Worm (Caenorhabditis elegans) whole organism, young adult: Measurements from ENCODE around the gene gpd-2.

ENCODE experiments used
- B0261.1 ChIP-seq: sonication (generic microtip); optimal IDR thresholded peaks from 2 replicates; lab custom pipeline; 2016; ENCODE audit warnings: mild to moderate bottlenecking, missing genetic modification characterization, moderate library complexity, missing compliant biosample characterization
- C17E4.6 ChIP-seq: fragments of 200-800 bp; sonication (Bioruptor generic); IDR thresholded peaks from 2 replicates; pipeline ENCODE4 v1.3.6; 2022; ENCODE audit warnings: missing genetic modification reagents, missing genetic modification characterization, missing compliant biosample characterization
- K11D2.4 ChIP-seq: fragments of 200-800 bp; sonication (Bioruptor generic); IDR thresholded peaks from 2 replicates; pipeline ENCODE4 v1.3.6; 2022; ENCODE audit warnings: missing genetic modification reagents, missing genetic modification characterization, missing compliant biosample characterization
- K12H6.12 ChIP-seq: fragments of 200-800 bp; sonication (Bioruptor generic); optimal IDR thresholded peaks from 2 replicates; lab custom pipeline; 2018; ENCODE audit warnings: mild to moderate bottlenecking, missing genetic modification characterization, missing compliant biosample characterization
- Y53G8AR.9 ChIP-seq: fragments of 200-800 bp; sonication (Bioruptor generic); conservative IDR thresholded peaks from 2 replicates; pipeline ENCODE4 v1.3.6; 2022; ENCODE audit warnings: missing genetic modification reagents, missing genetic modification characterization, missing compliant biosample characterization
- ZK185.1 ChIP-seq: sonication (generic microtip); optimal IDR thresholded peaks from 2 replicates; lab custom pipeline; 2016; ENCODE audit warnings: mild to moderate bottlenecking, missing genetic modification characterization, missing compliant biosample characterization; ENCODE audit not compliant: poor library complexity, severe bottlenecking
- akir-1 ChIP-seq: fragments of 200-800 bp; sonication (Bioruptor generic); optimal IDR thresholded peaks from 2 replicates; lab custom pipeline; 2018; ENCODE audit warnings: mild to moderate bottlenecking, missing genetic modification characterization, moderate library complexity, missing compliant biosample characterization
- attf-5 ChIP-seq: fragments of 200-800 bp; sonication (Bioruptor generic); optimal IDR thresholded peaks from 2 replicates; lab custom pipeline; 2018; ENCODE audit warnings: mild to moderate bottlenecking, missing genetic modification characterization, missing compliant biosample characterization
- ccch-3 ChIP-seq: fragments of 200-800 bp; sonication (Bioruptor generic); optimal IDR thresholded peaks from 2 replicates; lab custom pipeline; 2018; ENCODE audit warnings: mild to moderate bottlenecking, missing genetic modification characterization, missing compliant biosample characterization
- cebp-1 ChIP-seq, 2 experiments: fragments of 200-800 bp in 1 of 2; sonication (Bioruptor generic) in 1 of 2; sonication (generic microtip) in 1 of 2; IDR thresholded peaks in 1 of 2; optimal IDR thresholded peaks in 1 of 2; 2 replicates each; pipeline versions ENCODE4 v1.3.6 to Lab custom; 2017 to 2022; ENCODE audit warnings: missing compliant biosample characterization in 2 of 2, missing genetic modification characterization in 2 of 2, mild to moderate bottlenecking in 1 of 2, missing genetic modification reagents in 1 of 2, moderate library complexity in 1 of 2
- chd-7 ChIP-seq: sonication (generic microtip); optimal IDR thresholded peaks from 2 replicates; lab custom pipeline; 2016; ENCODE audit warnings: mild to moderate bottlenecking, missing genetic modification characterization, moderate library complexity, missing compliant biosample characterization
- die-1 ChIP-seq: sonication (generic microtip); optimal IDR thresholded peaks from 2 replicates; lab custom pipeline; 2016; ENCODE audit warnings: missing genotype, mild to moderate bottlenecking, missing genetic modification characterization, missing compliant biosample characterization
- dox-1 ChIP-seq: fragments of 200-800 bp; sonication (Bioruptor generic); IDR thresholded peaks from 2 replicates; pipeline ENCODE4 v1.3.6; 2022; ENCODE audit warnings: missing genetic modification reagents, missing genetic modification characterization, missing compliant biosample characterization
- efl-1 ChIP-seq: fragments of 150-350 bp; optimal IDR thresholded peaks from 2 replicates; lab custom pipeline; 2014; ENCODE audit warnings: missing biosample characterization, missing genetic modification reagents, missing genetic modification characterization
- egrh-3 ChIP-seq: fragments of 200-800 bp; sonication (Bioruptor generic); IDR thresholded peaks from 2 replicates; pipeline ENCODE4 v1.3.6; 2022; ENCODE audit warnings: missing genetic modification reagents, missing genetic modification characterization, missing compliant biosample characterization
- ekl-4 ChIP-seq: fragments of 200-800 bp; sonication (Bioruptor generic); IDR thresholded peaks from 2 replicates; pipeline ENCODE4 v1.3.6; 2022; ENCODE audit warnings: missing genetic modification reagents, missing genetic modification characterization, missing compliant biosample characterization
- hmg-1.2 ChIP-seq: fragments of 200-800 bp; sonication (Bioruptor generic); IDR thresholded peaks from 2 replicates; pipeline ENCODE4 v1.3.6; 2022; ENCODE audit warnings: missing genetic modification reagents, missing genetic modification characterization, missing compliant biosample characterization
- let-607 ChIP-seq, 2 experiments: fragments of 200-800 bp in 1 of 2; sonication (Bioruptor generic) in 1 of 2; sonication (generic microtip) in 1 of 2; optimal IDR thresholded peaks; 2 replicates each; lab custom pipeline; 2016 to 2018; ENCODE audit warnings: mild to moderate bottlenecking in 2 of 2, missing compliant biosample characterization in 2 of 2, missing genetic modification characterization in 2 of 2, moderate library complexity in 2 of 2, missing genotype in 1 of 2
- lin-40 ChIP-seq: sonication (generic microtip); optimal IDR thresholded peaks from 2 replicates; lab custom pipeline; 2016; ENCODE audit warnings: missing genetic modification characterization, mild to moderate bottlenecking, missing compliant biosample characterization, missing genotype, missing genetic modification reagents
- mcd-1 ChIP-seq: fragments of 200-800 bp; sonication (Bioruptor generic); IDR thresholded peaks from 2 replicates; pipeline ENCODE4 v1.3.6; 2022; ENCODE audit warnings: missing genetic modification reagents, missing genetic modification characterization, missing compliant biosample characterization
- nfya-1 ChIP-seq: sonication (generic microtip); optimal IDR thresholded peaks from 2 replicates; lab custom pipeline; 2017; ENCODE audit warnings: antibody characterized with exemption, missing compliant biosample characterization, missing genetic modification characterization, borderline replicate concordance; ENCODE audit not compliant: insufficient read depth
- nhr-27 ChIP-seq: fragments of 200-800 bp; sonication (Bioruptor generic); optimal IDR thresholded peaks from 2 replicates; lab custom pipeline; 2018; ENCODE audit warnings: mild to moderate bottlenecking, missing genetic modification characterization, moderate library complexity, missing compliant biosample characterization
- nhr-80 ChIP-seq: sonication (generic microtip); optimal IDR thresholded peaks from 2 replicates; lab custom pipeline; 2016; ENCODE audit warnings: missing genetic modification characterization, missing compliant biosample characterization
- nhr-90 ChIP-seq: sonication (generic microtip); optimal IDR thresholded peaks from 2 replicates; lab custom pipeline; 2016; ENCODE audit warnings: missing genotype, mild to moderate bottlenecking, missing genetic modification characterization, missing compliant biosample characterization
- rcor-1 ChIP-seq: fragments of 200-800 bp; sonication (Bioruptor generic); IDR thresholded peaks from 2 replicates; pipeline ENCODE4 v1.3.6; 2022; ENCODE audit warnings: missing genetic modification reagents, missing genetic modification characterization, missing compliant biosample characterization
- snpc-1.1 ChIP-seq: sonication (generic microtip); optimal IDR thresholded peaks from 2 replicates; lab custom pipeline; 2017; ENCODE audit warnings: missing genetic modification characterization, mild to moderate bottlenecking, missing compliant biosample characterization, antibody characterized with exemption, moderate library complexity, missing genotype, missing genetic modification reagents; ENCODE audit not compliant: insufficient read depth
- snpc-4 ChIP-seq, 5 experiments: fragments of 150-350 bp in 1 of 5; sonication (generic microtip) in 4 of 5; optimal IDR thresholded peaks; 2 replicates each; lab custom pipeline; 2014 to 2018; ENCODE audit warnings: missing genetic modification characterization in 5 of 5, missing biosample characterization in 3 of 5, antibody characterized with exemption in 2 of 5, mild to moderate bottlenecking in 2 of 5, missing compliant biosample characterization in 2 of 5, missing genotype in 2 of 5, moderate library complexity in 2 of 5, missing genetic modification reagents in 1 of 5
- somi-1 ChIP-seq: fragments of 200-800 bp; sonication (Bioruptor generic); optimal IDR thresholded peaks from 2 replicates; lab custom pipeline; 2018; ENCODE audit warnings: mild to moderate bottlenecking, missing genetic modification characterization, missing compliant biosample characterization
- zfh-2 ChIP-seq: fragments of 200-800 bp; sonication (Bioruptor generic); conservative IDR thresholded peaks from 2 replicates; pipeline ENCODE4 v1.3.6; 2022; ENCODE audit warnings: missing genetic modification reagents, missing genetic modification characterization, missing compliant biosample characterization
- ztf-18 ChIP-seq: sonication (generic microtip); optimal IDR thresholded peaks from 2 replicates; lab custom pipeline; 2016; ENCODE audit warnings: missing genotype, mild to moderate bottlenecking, missing genetic modification characterization, missing compliant biosample characterization
- ztf-28 ChIP-seq: fragments of 200-800 bp; sonication (Bioruptor generic); IDR thresholded peaks from 2 replicates; pipeline ENCODE4 v1.3.6; 2022; ENCODE audit warnings: missing genetic modification reagents, missing genetic modification characterization, missing compliant biosample characterization

gpd-2 gene

DNA sequence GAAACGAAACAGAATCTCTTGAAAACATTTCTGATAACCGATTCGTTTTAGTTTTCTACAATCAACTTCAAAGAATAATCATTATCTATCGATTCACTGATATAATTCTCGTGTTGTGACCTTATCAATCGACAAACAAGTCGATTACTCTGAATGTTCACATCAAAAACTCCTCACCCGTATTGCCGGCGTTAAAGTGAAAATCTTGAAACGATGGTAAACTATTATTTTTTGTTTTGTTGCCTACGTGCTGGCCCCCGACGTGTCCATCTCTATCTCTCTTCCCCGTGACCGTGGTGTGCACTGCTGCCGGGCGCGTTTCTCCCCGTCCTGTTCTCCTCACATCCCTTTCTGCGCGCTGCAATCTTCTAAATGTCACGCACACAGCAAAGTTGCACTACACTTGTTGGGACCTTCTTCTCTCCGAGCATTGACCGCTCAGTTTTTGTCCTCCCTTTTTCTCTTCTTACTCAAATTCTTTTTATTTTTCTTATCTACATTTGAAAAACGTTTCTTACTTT, 24.5 kb downstream of the gpd-2 start:
- peak; percentile 32 for TF ChIP-seq lin-40
- peak; percentile 45; the same call in 1 of the 2 replicates for TF ChIP-seq dox-1 (GFP tag; lab: Robert Waterston, UW)
- TF ChIP-seq let-607 (tag; optimal IDR thresholded peaks at IDR 0.05; lab: Kevin White, UChicago), result peak in 1 of 2 experiments; percentile 2
- TF ChIP-seq nhr-80, result peak; percentile 89
- peak; percentile 21 for TF ChIP-seq somi-1
- TF ChIP-seq attf-5 (GFP tag; lab: Kevin White, UChicago), result peak; percentile 52
- 0 out of 2 replicates have a peak, but pooled peaks have one; percentile 12 for TF ChIP-seq cebp-1 (GFP tag; IDR thresholded peaks at IDR 0.05; lab: Robert Waterston, UW)
- peak; percentile 52 for TF ChIP-seq cebp-1 (tag; optimal IDR thresholded peaks at IDR 0.05; lab: Kevin White, UChicago)
- TF ChIP-seq K12H6.12, result peak; percentile 11
- TF ChIP-seq snpc-4 (GFP tag; optimal IDR thresholded peaks at IDR 0.05; lab: Kevin White, UChicago), result no peak
- peak in 1 of 4 experiments; percentile 23 for TF ChIP-seq snpc-4 (tag; optimal IDR thresholded peaks at IDR 0.05; lab: Kevin White, UChicago)
- TF ChIP-seq ZK185.1, result peak; percentile 19
- 0 out of 2 replicates have a peak, but pooled peaks have one; percentile 19 for TF ChIP-seq egrh-3 (GFP tag; lab: Robert Waterston, UW)
- peak; percentile 19; the same call in 1 of the 2 replicates for TF ChIP-seq hmg-1.2
- TF ChIP-seq C17E4.6 (GFP tag; lab: Robert Waterston, UW), result no peak
- peak; percentile 32 for TF ChIP-seq die-1 (tag; lab: Kevin White, UChicago)
- 0 out of 2 replicates have a peak, but pooled peaks have one; percentile 24 for TF ChIP-seq Y53G8AR.9 (GFP tag; lab: Robert Waterston, UW)
- no peak for TF ChIP-seq chd-7 (tag; lab: Kevin White, UChicago)
- no peak for TF ChIP-seq nhr-90
- TF ChIP-seq K11D2.4, result 0 out of 2 replicates have a peak, but pooled peaks have one; percentile 20
- TF ChIP-seq snpc-1.1 (tag; lab: Kevin White, UChicago), result no peak
- no peak for TF ChIP-seq B0261.1
- TF ChIP-seq zfh-2 (GFP tag; lab: Robert Waterston, UW), result peak; percentile 87
- no peak for TF ChIP-seq ekl-4
- TF ChIP-seq ztf-18 (tag; lab: Kevin White, UChicago), result peak; percentile 34

DNA sequence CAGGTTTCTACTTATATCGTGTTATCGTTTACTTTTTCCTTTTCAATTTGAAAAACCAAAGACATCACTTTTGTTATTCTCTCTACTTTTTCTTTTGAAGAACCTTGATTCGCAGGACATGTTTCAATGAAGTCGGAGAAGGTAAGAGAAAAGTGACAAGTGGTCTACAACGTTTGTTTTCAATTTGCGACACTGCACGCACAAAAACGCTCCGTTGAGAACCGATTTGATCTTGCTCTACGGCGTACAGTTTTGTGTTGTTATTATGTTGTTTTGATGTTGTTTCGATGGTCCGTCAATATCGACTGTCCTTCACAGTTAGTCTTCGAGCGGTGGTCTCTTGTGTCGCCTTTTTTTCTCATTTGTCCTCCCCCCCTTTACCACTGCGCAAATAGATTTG, 25.1 kb downstream of the gpd-2 start, which contains the start of gene pccb-1:
Gene pccb-1 (plus strand): TSS at position 127 of the 400 bp plus-strand sequence.
- TF ChIP-seq efl-1 (GFP tag; lab: Kevin White, UChicago) (peak; percentile 31), ztf-18 (tag; lab: Kevin White, UChicago) (no peak)

DNA sequence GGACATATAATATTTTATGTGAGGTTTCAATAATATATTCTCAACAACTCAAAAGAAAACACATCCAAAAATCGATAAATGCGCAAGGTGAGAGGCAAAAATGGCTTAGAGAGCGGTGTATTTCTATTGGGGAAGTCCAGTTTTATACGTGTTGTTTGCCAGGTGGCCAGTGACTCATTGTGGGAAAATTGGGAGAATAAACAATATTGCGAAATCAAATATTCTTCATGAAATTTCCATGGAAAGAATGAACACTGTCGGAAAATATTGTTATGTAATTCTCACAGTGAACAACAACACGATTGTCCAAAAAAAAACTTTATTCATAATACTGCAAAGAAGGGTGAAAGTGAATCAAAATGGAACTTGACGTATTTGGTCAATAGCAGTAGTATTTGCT, 26.8 kb downstream of the gpd-2 start:
- TF ChIP-seq nfya-1 (tag; lab: Kevin White, UChicago) (no peak), cebp-1 (GFP tag; IDR thresholded peaks at IDR 0.05; lab: Robert Waterston, UW) (peak; percentile 69; the same call in 1 of the 2 replicates), cebp-1 (tag; optimal IDR thresholded peaks at IDR 0.05; lab: Kevin White, UChicago) (peak; percentile 91)

DNA sequence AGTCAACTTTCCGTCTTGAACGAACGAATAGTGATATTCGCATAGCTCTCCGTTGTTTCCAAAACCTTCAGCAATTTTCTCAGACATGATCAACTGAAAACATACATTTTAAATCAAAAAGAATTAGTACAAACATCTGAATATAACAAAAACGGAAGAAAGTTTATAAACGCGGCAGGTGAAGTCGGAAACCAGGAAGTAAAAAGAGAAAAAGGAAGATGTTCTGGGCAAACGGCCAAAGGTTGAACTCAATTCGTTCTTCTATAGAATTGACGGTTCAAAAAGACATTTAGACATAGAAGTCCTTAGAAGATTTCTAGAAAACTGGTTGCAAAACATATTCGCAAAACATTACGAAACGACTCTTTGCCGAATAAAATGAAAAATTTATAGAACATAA, 27.2 kb downstream of the gpd-2 start, which contains the start of gene F52E4.5:
Gene F52E4.5 (minus strand): TSS at position 101 of the 400 bp plus-strand sequence.
- no peak for TF ChIP-seq nhr-80
- TF ChIP-seq let-607 (tag; optimal IDR thresholded peaks at IDR 0.05; lab: Kevin White, UChicago), result no peak
- TF ChIP-seq ztf-28 (GFP tag; lab: Robert Waterston, UW), result no peak
- TF ChIP-seq akir-1 (GFP tag; lab: Kevin White, UChicago), result no peak
- no peak for TF ChIP-seq nhr-27 (tag; lab: Kevin White, UChicago)
- no peak for TF ChIP-seq rcor-1 (GFP tag; lab: Robert Waterston, UW)
- no peak for TF ChIP-seq dox-1 (GFP tag; lab: Robert Waterston, UW)
- no peak for TF ChIP-seq mcd-1 (GFP tag; lab: Robert Waterston, UW)
- TF ChIP-seq ekl-4, result no peak
- no peak for TF ChIP-seq ccch-3 (GFP tag; lab: Kevin White, UChicago)
